Worm (Caenorhabditis elegans): ENCODE results near the gene ZK742.4.

The ZK742.4 gene

ce11 chrV:7786639-7787038 is 25.0 kb downstream of the ZK742.4 start:
- no peak for TF ChIP-seq ama-1 (optimal IDR thresholded peaks at IDR 0.05)
- TF ChIP-seq nhr-102 (tag; optimal IDR thresholded peaks at IDR 0.05): no peak
- TF ChIP-seq pha-4 (GFP tag; IDR thresholded peaks at IDR 0.05): peak; percentile 41; the same call in 1 of the 2 replicates
- no peak for TF ChIP-seq pha-4 (tag; optimal IDR thresholded peaks at IDR 0.05)
- TF ChIP-seq tra-1 (GFP tag; IDR thresholded peaks at IDR 0.05): peak; percentile 30; the same call in 1 of the 2 replicates
- TF ChIP-seq lin-1 (GFP tag; IDR thresholded peaks at IDR 0.05): 0 out of 2 replicates have a peak, but pooled peaks have one; percentile 27
- TF ChIP-seq dve-1 (tag; optimal IDR thresholded peaks at IDR 0.05; ENCODE audit: insufficient read depth): peak; percentile 71
- peak; percentile 57 for TF ChIP-seq hlh-30 (tag; optimal IDR thresholded peaks at IDR 0.05; ENCODE audit: insufficient read depth)
- TF ChIP-seq tag-97 (GFP tag; IDR thresholded peaks at IDR 0.05): no peak
- TF ChIP-seq nhr-28 (tag; optimal IDR thresholded peaks at IDR 0.05): peak; percentile 50
- TF ChIP-seq daf-16 (GFP tag; optimal IDR thresholded peaks at IDR 0.05): no peak
- TF ChIP-seq daf-16 (tag; optimal IDR thresholded peaks at IDR 0.05): peak; percentile 67
- TF ChIP-seq hlh-11 (tag; optimal IDR thresholded peaks at IDR 0.05): peak; percentile 74
- TF ChIP-seq nhr-42 (GFP tag; IDR thresholded peaks at IDR 0.05): no peak
- no peak for TF ChIP-seq lir-3 (tag; optimal IDR thresholded peaks at IDR 0.05)
- no peak for TF ChIP-seq spr-1 (tag; optimal IDR thresholded peaks at IDR 0.05)
- TF ChIP-seq hmg-1.1 (GFP tag; IDR thresholded peaks at IDR 0.05): no peak
- peak; percentile 52 for TF ChIP-seq nhr-48 (tag; optimal IDR thresholded peaks at IDR 0.05)
- TF ChIP-seq lin-38 (GFP tag; IDR thresholded peaks at IDR 0.05): no peak
- no peak for TF ChIP-seq unc-62 (GFP tag; optimal IDR thresholded peaks at IDR 0.05 in 1 of 2)
- no peak for TF ChIP-seq unc-62 (tag; optimal IDR thresholded peaks at IDR 0.05)
- no peak for TF ChIP-seq zfp-3 (GFP tag; conservative IDR thresholded peaks at IDR 0.05)
- TF ChIP-seq R02D3.7 (tag; optimal IDR thresholded peaks at IDR 0.05): no peak
- peak; percentile 44; the same call in 1 of the 2 replicates for TF ChIP-seq T26A8.4 (GFP tag; IDR thresholded peaks at IDR 0.05)
- TF ChIP-seq rbr-2 (tag; optimal IDR thresholded peaks at IDR 0.05): no peak
- TF ChIP-seq Y5F2A.4 (GFP tag; optimal IDR thresholded peaks at IDR 0.05): no peak
- TF ChIP-seq pqm-1 (tag; optimal IDR thresholded peaks at IDR 0.05): peak; percentile 83
- TF ChIP-seq mxl-3 (GFP tag; optimal IDR thresholded peaks at IDR 0.05): peak; percentile 13
- peak; percentile 50 for TF ChIP-seq dmd-6 (GFP tag; IDR thresholded peaks at IDR 0.05)

ce11 chrV:7785885-7786284 is 25.7 kb downstream of the ZK742.4 start:
- TF ChIP-seq zag-1 (tag; optimal IDR thresholded peaks at IDR 0.05): no peak
- no peak for TF ChIP-seq snpc-1.2 (GFP tag; IDR thresholded peaks at IDR 0.05)
- peak in 1 of 2 experiments; percentile 93 for TF ChIP-seq unc-62 (GFP tag; optimal IDR thresholded peaks at IDR 0.05 in 1 of 2)
- no peak for TF ChIP-seq unc-62 (tag; optimal IDR thresholded peaks at IDR 0.05)
- TF ChIP-seq nhr-76 (tag; optimal IDR thresholded peaks at IDR 0.05): no peak
- TF ChIP-seq madf-5 (GFP tag; IDR thresholded peaks at IDR 0.05): no peak
- TF ChIP-seq arid-1 (GFP tag; conservative IDR thresholded peaks at IDR 0.05): no peak
- TF ChIP-seq daf-8 (GFP tag; IDR thresholded peaks at IDR 0.05): no peak
- TF ChIP-seq ceh-20 (GFP tag; IDR thresholded peaks at IDR 0.05): 0 out of 2 replicates have a peak, but pooled peaks have one; percentile 38
- TF ChIP-seq daf-16 (GFP tag; optimal IDR thresholded peaks at IDR 0.05): no peak
- no peak for TF ChIP-seq daf-16 (tag; optimal IDR thresholded peaks at IDR 0.05)
- TF ChIP-seq vab-7 (GFP tag; IDR thresholded peaks at IDR 0.05): no peak
- TF ChIP-seq lin-1 (GFP tag; IDR thresholded peaks at IDR 0.05): no peak

ce11 chrV:7785117-7785516 is 26.5 kb downstream of the ZK742.4 start, which contains the start of gene C26F1.1:
Gene C26F1.1 (plus strand): TSS chrV:7785417.
- TF ChIP-seq unc-62 (GFP tag; optimal IDR thresholded peaks at IDR 0.05 in 1 of 2) (peak in 1 of 2 experiments; percentile 2), unc-62 (tag; optimal IDR thresholded peaks at IDR 0.05) (no peak), ceh-20 (GFP tag; IDR thresholded peaks at IDR 0.05) (no peak)

ce11 chrV:7781511-7781910 is 30.1 kb downstream of the ZK742.4 start, which contains the start of gene cyp-32A1:
Gene cyp-32A1 (plus strand): TSS chrV:7781811.
- TF ChIP-seq madf-5 (GFP tag; IDR thresholded peaks at IDR 0.05): no peak
- TF ChIP-seq ceh-32 (tag; optimal IDR thresholded peaks at IDR 0.05; ENCODE audit: poor library complexity): no peak
- TF ChIP-seq saeg-2 (GFP tag; IDR thresholded peaks at IDR 0.05): no peak
- TF ChIP-seq pqm-1 (tag; optimal IDR thresholded peaks at IDR 0.05): no peak
- TF ChIP-seq unc-62 (GFP tag; optimal IDR thresholded peaks at IDR 0.05 in 1 of 2): no peak
- TF ChIP-seq unc-62 (tag; optimal IDR thresholded peaks at IDR 0.05): no peak
- no peak for TF ChIP-seq daf-19 (GFP tag; conservative IDR thresholded peaks at IDR 0.05)
- TF ChIP-seq zfp-3 (GFP tag; conservative IDR thresholded peaks at IDR 0.05): no peak
- TF ChIP-seq set-16 (GFP tag; IDR thresholded peaks at IDR 0.05): no peak
- no peak for TF ChIP-seq zag-1 (tag; optimal IDR thresholded peaks at IDR 0.05)
- no peak for TF ChIP-seq Y75B8A.6 (GFP tag; IDR thresholded peaks at IDR 0.05)
- TF ChIP-seq snpc-4 (tag; optimal IDR thresholded peaks at IDR 0.05): no peak
- TF ChIP-seq dmd-6 (GFP tag; IDR thresholded peaks at IDR 0.05): no peak
- no peak for TF ChIP-seq jun-1 (tag; optimal IDR thresholded peaks at IDR 0.05)
- TF ChIP-seq nhr-76 (tag; optimal IDR thresholded peaks at IDR 0.05): no peak
- TF ChIP-seq F26F4.8 (GFP tag; conservative IDR thresholded peaks at IDR 0.05): no peak
- TF ChIP-seq madf-9 (GFP tag; conservative IDR thresholded peaks at IDR 0.05): no peak
